Worm (Caenorhabditis elegans): Measurements from ENCODE around the gene metl-18.

ce11 chrIII:3395112-3395511, 30.4 kb upstream of the metl-18 start:
- no peak for TF ChIP-seq F13H6.1 (tag; optimal IDR thresholded peaks at IDR 0.05)
- no peak for TF ChIP-seq ceh-6 (GFP tag; optimal IDR thresholded peaks at IDR 0.05)
- no peak for TF ChIP-seq unc-86 (tag; optimal IDR thresholded peaks at IDR 0.05)
